Worm (Caenorhabditis elegans) whole organism, L1 larva: Measurements from ENCODE around the gene T10D4.7.

Experiments used
- C04F5.9 ChIP-seq: sonication (generic microtip); optimal IDR thresholded peaks from 2 replicates; lab custom pipeline; 2016; ENCODE audit warnings: missing genetic modification characterization, missing compliant biosample characterization
- F16B12.6 ChIP-seq: fragments of 150-350 bp; optimal IDR thresholded peaks from 2 replicates; lab custom pipeline; 2014; ENCODE audit warnings: missing biosample characterization, missing genetic modification characterization
- Y116A8C.19 ChIP-seq: sonication (generic microtip); optimal IDR thresholded peaks from 2 replicates; lab custom pipeline; 2016; ENCODE audit warnings: missing compliant biosample characterization, missing genetic modification characterization, borderline replicate concordance
- aha-1 ChIP-seq: fragments of 150-350 bp; optimal IDR thresholded peaks from 2 replicates; lab custom pipeline; 2014; ENCODE audit warnings: missing biosample characterization, missing genetic modification characterization
- aly-2 ChIP-seq: fragments of 150-350 bp; optimal IDR thresholded peaks from 2 replicates; lab custom pipeline; 2014; ENCODE audit warnings: missing biosample characterization, missing genetic modification characterization
- ama-1 ChIP-seq: fragments of 150-350 bp; optimal IDR thresholded peaks from 2 replicates; lab custom pipeline; 2014
- blmp-1 ChIP-seq: fragments of 150-350 bp; optimal IDR thresholded peaks from 2 replicates; lab custom pipeline; 2014; ENCODE audit warnings: missing biosample characterization, missing genetic modification characterization
- ceh-63 ChIP-seq: fragments of 200-800 bp; sonication (Bioruptor generic); optimal IDR thresholded peaks from 2 replicates; lab custom pipeline; 2018; ENCODE audit warnings: mild to moderate bottlenecking, missing genetic modification characterization, missing compliant biosample characterization
- ceh-8 ChIP-seq: fragments of 200-800 bp; sonication (Bioruptor generic); optimal IDR thresholded peaks from 2 replicates; lab custom pipeline; 2018; ENCODE audit warnings: mild to moderate bottlenecking, missing genetic modification characterization, moderate library complexity, missing compliant biosample characterization
- ceh-90 ChIP-seq: sonication (generic microtip); optimal IDR thresholded peaks from 2 replicates; lab custom pipeline; 2016; ENCODE audit warnings: missing genetic modification characterization, missing compliant biosample characterization
- ces-1 ChIP-seq: fragments of 150-350 bp; optimal IDR thresholded peaks from 2 replicates; lab custom pipeline; 2014; ENCODE audit warnings: missing biosample characterization, missing genetic modification reagents, missing genetic modification characterization
- dsc-1 ChIP-seq: sonication (generic microtip); optimal IDR thresholded peaks from 2 replicates; lab custom pipeline; 2016; ENCODE audit warnings: mild to moderate bottlenecking, missing genetic modification characterization, missing compliant biosample characterization
- egl-13 ChIP-seq: sonication (generic microtip); optimal IDR thresholded peaks from 2 replicates; lab custom pipeline; 2016; ENCODE audit warnings: missing genotype, missing genetic modification reagents, missing genetic modification characterization, missing compliant biosample characterization
- elt-2 ChIP-seq: sonication (generic microtip); optimal IDR thresholded peaks from 2 replicates; lab custom pipeline; 2016; ENCODE audit warnings: missing genetic modification characterization, mild to moderate bottlenecking, inconsistent platforms, missing compliant biosample characterization, missing genetic modification reagents
- ets-5 ChIP-seq: fragments of 200-800 bp; sonication (Bioruptor generic); IDR thresholded peaks from 2 replicates; pipeline ENCODE4 v1.3.6; 2022; ENCODE audit warnings: missing genetic modification characterization, missing compliant biosample characterization
- fkh-10 ChIP-seq: sonication (generic microtip); optimal IDR thresholded peaks from 2 replicates; lab custom pipeline; 2017; ENCODE audit warnings: missing biosample characterization, missing genetic modification reagents, missing genetic modification characterization
- fkh-4 ChIP-seq: sonication (generic microtip); optimal IDR thresholded peaks from 2 replicates; lab custom pipeline; 2016; ENCODE audit warnings: missing compliant biosample characterization, missing genetic modification characterization, borderline replicate concordance
- hlh-4 ChIP-seq: sonication (generic microtip); optimal IDR thresholded peaks from 2 replicates; lab custom pipeline; 2016; ENCODE audit warnings: mild to moderate bottlenecking, missing genetic modification characterization, missing compliant biosample characterization
- irx-1 ChIP-seq: sonication (generic microtip); optimal IDR thresholded peaks from 2 replicates; lab custom pipeline; 2016; ENCODE audit warnings: missing genetic modification characterization, missing compliant biosample characterization
- lin-14 ChIP-seq: fragments of 200-800 bp; sonication (Bioruptor generic); optimal IDR thresholded peaks from 2 replicates; lab custom pipeline; 2018; ENCODE audit warnings: mild to moderate bottlenecking, missing genetic modification characterization, moderate library complexity, missing compliant biosample characterization
- lin-35 ChIP-seq, 2 experiments: fragments of 150-350 bp; optimal IDR thresholded peaks; 2 replicates each; lab custom pipeline; 2014; ENCODE audit warnings: missing biosample characterization in 2 of 2, missing genetic modification characterization in 2 of 2, missing genetic modification reagents in 2 of 2
- mab-9 ChIP-seq: fragments of 200-800 bp; sonication (Bioruptor generic); IDR thresholded peaks from 2 replicates; pipeline ENCODE4 v1.3.6; 2022; ENCODE audit warnings: missing genetic modification reagents, missing genetic modification characterization, missing compliant biosample characterization
- mdl-1 ChIP-seq, 2 experiments: fragments of 150-350 bp; optimal IDR thresholded peaks; 2 replicates each; lab custom pipeline; 2014 to 2017; ENCODE audit warnings: missing biosample characterization in 2 of 2, missing genetic modification characterization in 2 of 2, inconsistent platforms in 1 of 2
- nhr-47 ChIP-seq: sonication (generic microtip); optimal IDR thresholded peaks from 2 replicates; lab custom pipeline; 2016; ENCODE audit warnings: mild to moderate bottlenecking, missing genetic modification characterization, moderate library complexity, missing compliant biosample characterization
- nhr-76 ChIP-seq: sonication (generic microtip); optimal IDR thresholded peaks from 2 replicates; lab custom pipeline; 2017; ENCODE audit warnings: missing biosample characterization, missing genetic modification characterization
- nhr-77 ChIP-seq: fragments of 150-350 bp; optimal IDR thresholded peaks from 2 replicates; lab custom pipeline; 2014; ENCODE audit warnings: missing biosample characterization, missing genetic modification characterization
- snpc-4 ChIP-seq: fragments of 150-350 bp; optimal IDR thresholded peaks from 2 replicates; lab custom pipeline; 2014; ENCODE audit warnings: missing biosample characterization, missing genetic modification characterization
- snu-23 ChIP-seq: sonication (generic microtip); optimal IDR thresholded peaks from 2 replicates; lab custom pipeline; 2016; ENCODE audit warnings: missing genetic modification characterization, missing compliant biosample characterization
- swsn-7 ChIP-seq: sonication (generic microtip); optimal IDR thresholded peaks from 2 replicates; lab custom pipeline; 2016; ENCODE audit warnings: missing genetic modification characterization, missing compliant biosample characterization
- tbx-2 ChIP-seq: sonication (generic microtip); optimal IDR thresholded peaks from 2 replicates; lab custom pipeline; 2016; ENCODE audit warnings: missing genetic modification characterization, missing compliant biosample characterization
- unc-30 ChIP-seq: sonication (generic microtip); optimal IDR thresholded peaks from 2 replicates; lab custom pipeline; 2017; ENCODE audit warnings: missing biosample characterization, missing genetic modification characterization
- unc-86 ChIP-seq: sonication (generic microtip); optimal IDR thresholded peaks from 2 replicates; lab custom pipeline; 2016; ENCODE audit warnings: missing genetic modification characterization, missing compliant biosample characterization
- unc-98 ChIP-seq: fragments of 200-800 bp; sonication (Bioruptor generic); IDR thresholded peaks from 2 replicates; pipeline ENCODE4 v1.3.6; 2022; ENCODE audit warnings: missing genetic modification characterization, missing compliant biosample characterization
- zag-1 ChIP-seq: fragments of 150-350 bp; optimal IDR thresholded peaks from 2 replicates; lab custom pipeline; 2014; ENCODE audit warnings: missing biosample characterization, missing genetic modification characterization
- zip-4 ChIP-seq: fragments of 200-800 bp; sonication (Bioruptor generic); optimal IDR thresholded peaks from 2 replicates; lab custom pipeline; 2018; ENCODE audit warnings: mild to moderate bottlenecking, missing genetic modification characterization, moderate library complexity, missing compliant biosample characterization
- ztf-11 ChIP-seq, 2 experiments: sonication (generic microtip); optimal IDR thresholded peaks; 2 replicates each; lab custom pipeline; 2016 to 2017; ENCODE audit warnings: missing genetic modification characterization in 2 of 2, missing biosample characterization in 1 of 2, missing compliant biosample characterization in 1 of 2

The T10D4.7 gene

ce11 chrII:3102018-3102417, 15.6 kb upstream of the T10D4.7 start, which contains the start of gene clec-121:
clec-121 (plus strand) TSS chrII:3102318.
- TF ChIP-seq zag-1 (tag; lab: Kevin White, UChicago) (no peak), Y116A8C.19 (tag; lab: Kevin White, UChicago) (no peak)
- TF ChIP-seq, all 84 proteins: peak for 0

- TF ChIP-seq unc-86 (tag; lab: Kevin White, UChicago) (no peak), snu-23 (no peak), nhr-76 (tag; lab: Kevin White, UChicago) (no peak), dsc-1 (tag; lab: Kevin White, UChicago) (no peak), blmp-1 (tag; lab: Kevin White, UChicago) (no peak), ama-1 (lab: Kevin White, UChicago) (no peak), unc-30 (no peak), fkh-10 (no peak)
These were observed 11.8 kb upstream of the T10D4.7 start, which contains the start of gene clec-122 for ce11 chrII:3105765-3106164. clec-122 (plus strand) TSS chrII:3106065.

ce11 chrII:3108101-3108500, 9.5 kb upstream of the T10D4.7 start:
- no peak for TF ChIP-seq aly-2 (tag; lab: Kevin White, UChicago)
- TF ChIP-seq ceh-90 (tag; lab: Kevin White, UChicago) = no peak
- TF ChIP-seq dsc-1 (tag; lab: Kevin White, UChicago) = no peak
- TF ChIP-seq, all 84 proteins: peak for 0

- no peak for TF ChIP-seq nhr-77 (tag; lab: Kevin White, UChicago)
- TF ChIP-seq ets-5 (GFP tag; lab: Robert Waterston, UW) = no peak
- TF ChIP-seq mab-9 (GFP tag; lab: Robert Waterston, UW) = no peak
- TF ChIP-seq snpc-4 = no peak
- no peak for TF ChIP-seq unc-98 (GFP tag; lab: Robert Waterston, UW)
- no peak for TF ChIP-seq hlh-4 (tag; lab: Kevin White, UChicago)
- no peak for TF ChIP-seq tbx-2 (tag; lab: Kevin White, UChicago)
- no peak for TF ChIP-seq irx-1
These were observed 8.0 kb upstream of the T10D4.7 start for ce11 chrII:3109533-3109932.

- TF ChIP-seq zag-1 (tag; lab: Kevin White, UChicago) = no peak
- TF ChIP-seq lin-14 (GFP tag; lab: Kevin White, UChicago) = no peak
- no peak for TF ChIP-seq zip-4
- no peak for TF ChIP-seq ces-1
- no peak for TF ChIP-seq ceh-63 (GFP tag; lab: Kevin White, UChicago)
- no peak for TF ChIP-seq Y116A8C.19 (tag; lab: Kevin White, UChicago)
- no peak for TF ChIP-seq aha-1 (tag; lab: Kevin White, UChicago)
These were observed 7.5 kb upstream of the T10D4.7 start for ce11 chrII:3110099-3110498.

- TF ChIP-seq elt-2 (tag; lab: Kevin White, UChicago) = no peak
- peak; percentile 40 for TF ChIP-seq lin-14 (GFP tag; lab: Kevin White, UChicago)
- TF ChIP-seq, all 84 proteins: peak for 1
These were observed 6.4 kb upstream of the T10D4.7 start, which contains the start of gene Y25C1A.13 for ce11 chrII:3111147-3111546. Y25C1A.13 (minus strand) TSS chrII:3111247.

- TF ChIP-seq fkh-10 (no peak), lin-35 (GFP tag; optimal IDR thresholded peaks at IDR 0.05; lab: Kevin White, UChicago) (no peak), nhr-47 (no peak), F16B12.6 (no peak), unc-86 (tag; lab: Kevin White, UChicago) (no peak), mdl-1 (tag; optimal IDR thresholded peaks at IDR 0.05; lab: Kevin White, UChicago) (no peak), swsn-7 (tag; lab: Kevin White, UChicago) (no peak), ceh-8 (GFP tag; lab: Kevin White, UChicago) (no peak), ztf-11 (tag; optimal IDR thresholded peaks at IDR 0.05; lab: Kevin White, UChicago) (no peak), C04F5.9 (tag; lab: Kevin White, UChicago) (no peak), elt-2 (tag; lab: Kevin White, UChicago) (no peak), zip-4 (no peak), egl-13 (tag; lab: Kevin White, UChicago) (no peak), fkh-4 (tag; lab: Kevin White, UChicago) (no peak)
These were observed 5.3 kb upstream of the T10D4.7 start, which contains the start of gene Y25C1A.2 for ce11 chrII:3112313-3112712. Y25C1A.2 (plus strand) TSS chrII:3112613.
